Worm (Caenorhabditis elegans): ENCODE measurements around the gene Y77E11A.7.

Y77E11A.7 gene

ce11 chrIV:1385500-1385899, 34.1 kb downstream of the Y77E11A.7 start:
- TF ChIP-seq T22C8.4 (GFP tag; IDR thresholded peaks at IDR 0.05), result no peak
- TF ChIP-seq ztf-23 (GFP tag; IDR thresholded peaks at IDR 0.05), result 0 out of 2 replicates have a peak, but pooled peaks have one; percentile 26

- TF ChIP-seq klf-2 (GFP tag; conservative IDR thresholded peaks at IDR 0.05) (no peak), ztf-23 (GFP tag; IDR thresholded peaks at IDR 0.05) (no peak), ref-1 (GFP tag; conservative IDR thresholded peaks at IDR 0.05) (no peak), flt-1 (GFP tag; IDR thresholded peaks at IDR 0.05) (no peak), ztf-29 (GFP tag; IDR thresholded peaks at IDR 0.05) (no peak), cog-1 (tag; optimal IDR thresholded peaks at IDR 0.05) (no peak), T22C8.4 (GFP tag; IDR thresholded peaks at IDR 0.05) (no peak), med-1 (GFP tag; optimal IDR thresholded peaks at IDR 0.05; ENCODE audit: insufficient read depth) (no peak), tab-1 (GFP tag; IDR thresholded peaks at IDR 0.05) (no peak)
Measured at ce11 chrIV:1381596-1382274, 37.9 kb downstream of the Y77E11A.7 start.

ce11 chrIV:1380350-1380749, 39.3 kb downstream of the Y77E11A.7 start:
- no peak for TF ChIP-seq T22C8.4 (GFP tag; IDR thresholded peaks at IDR 0.05)

- TF ChIP-seq med-1 (GFP tag; optimal IDR thresholded peaks at IDR 0.05; ENCODE audit: insufficient read depth), result no peak
- no peak for TF ChIP-seq ztf-29 (GFP tag; IDR thresholded peaks at IDR 0.05)
- TF ChIP-seq cog-1 (tag; optimal IDR thresholded peaks at IDR 0.05), result no peak
- no peak for TF ChIP-seq ztf-23 (GFP tag; IDR thresholded peaks at IDR 0.05)
- TF ChIP-seq tab-1 (GFP tag; IDR thresholded peaks at IDR 0.05), result no peak
- no peak for TF ChIP-seq ref-1 (GFP tag; conservative IDR thresholded peaks at IDR 0.05)
- TF ChIP-seq klf-2 (GFP tag; conservative IDR thresholded peaks at IDR 0.05), result no peak
Measured at ce11 chrIV:1378954-1379353, 40.7 kb downstream of the Y77E11A.7 start.

ce11 chrIV:1377699-1378098, 42.0 kb downstream of the Y77E11A.7 start:
- TF ChIP-seq T22C8.4 (GFP tag; IDR thresholded peaks at IDR 0.05), result 0 out of 2 replicates have a peak, but pooled peaks have one; percentile 10
- TF ChIP-seq cog-1 (tag; optimal IDR thresholded peaks at IDR 0.05), result no peak
- TF ChIP-seq ref-1 (GFP tag; conservative IDR thresholded peaks at IDR 0.05), result no peak
- TF ChIP-seq ztf-23 (GFP tag; IDR thresholded peaks at IDR 0.05), result no peak
- TF ChIP-seq ztf-29 (GFP tag; IDR thresholded peaks at IDR 0.05), result no peak
- TF ChIP-seq flt-1 (GFP tag; IDR thresholded peaks at IDR 0.05), result peak; percentile 37; the same call in 1 of the 2 replicates
- TF ChIP-seq med-1 (GFP tag; optimal IDR thresholded peaks at IDR 0.05; ENCODE audit: insufficient read depth), result no peak
- no peak for TF ChIP-seq klf-2 (GFP tag; conservative IDR thresholded peaks at IDR 0.05)
- peak; percentile 48; the same call in 1 of the 2 replicates for TF ChIP-seq tab-1 (GFP tag; IDR thresholded peaks at IDR 0.05)

ce11 chrIV:1375289-1375688, 44.4 kb downstream of the Y77E11A.7 start:
- TF ChIP-seq T22C8.4 (GFP tag; IDR thresholded peaks at IDR 0.05) (no peak), med-1 (GFP tag; optimal IDR thresholded peaks at IDR 0.05; ENCODE audit: insufficient read depth) (no peak), ref-1 (GFP tag; conservative IDR thresholded peaks at IDR 0.05) (no peak), flt-1 (GFP tag; IDR thresholded peaks at IDR 0.05) (no peak), klf-2 (GFP tag; conservative IDR thresholded peaks at IDR 0.05) (no peak), ztf-23 (GFP tag; IDR thresholded peaks at IDR 0.05) (no peak), cog-1 (tag; optimal IDR thresholded peaks at IDR 0.05) (no peak), tab-1 (GFP tag; IDR thresholded peaks at IDR 0.05) (no peak), ztf-29 (GFP tag; IDR thresholded peaks at IDR 0.05) (no peak)

ce11 chrIV:1371300-1371699, 48.3 kb downstream of the Y77E11A.7 start:
- TF ChIP-seq med-1 (GFP tag; optimal IDR thresholded peaks at IDR 0.05; ENCODE audit: insufficient read depth) (no peak), cog-1 (tag; optimal IDR thresholded peaks at IDR 0.05) (no peak), ztf-23 (GFP tag; IDR thresholded peaks at IDR 0.05) (no peak)

- TF ChIP-seq ref-1 (GFP tag; conservative IDR thresholded peaks at IDR 0.05) (no peak), T22C8.4 (GFP tag; IDR thresholded peaks at IDR 0.05) (no peak), cog-1 (tag; optimal IDR thresholded peaks at IDR 0.05) (no peak), ztf-29 (GFP tag; IDR thresholded peaks at IDR 0.05) (no peak), ztf-23 (GFP tag; IDR thresholded peaks at IDR 0.05) (no peak), med-1 (GFP tag; optimal IDR thresholded peaks at IDR 0.05; ENCODE audit: insufficient read depth) (no peak), flt-1 (GFP tag; IDR thresholded peaks at IDR 0.05) (no peak), tab-1 (GFP tag; IDR thresholded peaks at IDR 0.05) (no peak), klf-2 (GFP tag; conservative IDR thresholded peaks at IDR 0.05) (no peak)
Measured at ce11 chrIV:1367041-1367440, 52.6 kb downstream of the Y77E11A.7 start.

- TF ChIP-seq med-1 (GFP tag; optimal IDR thresholded peaks at IDR 0.05; ENCODE audit: insufficient read depth) (no peak), flt-1 (GFP tag; IDR thresholded peaks at IDR 0.05) (no peak), tab-1 (GFP tag; IDR thresholded peaks at IDR 0.05) (no peak), cog-1 (tag; optimal IDR thresholded peaks at IDR 0.05) (no peak), T22C8.4 (GFP tag; IDR thresholded peaks at IDR 0.05) (no peak), klf-2 (GFP tag; conservative IDR thresholded peaks at IDR 0.05) (no peak), ztf-29 (GFP tag; IDR thresholded peaks at IDR 0.05) (no peak), ref-1 (GFP tag; conservative IDR thresholded peaks at IDR 0.05) (no peak), ztf-23 (GFP tag; IDR thresholded peaks at IDR 0.05) (no peak)
Measured at ce11 chrIV:1365771-1366170, 53.9 kb downstream of the Y77E11A.7 start.

ce11 chrIV:1361616-1362228, 57.9 kb downstream of the Y77E11A.7 start:
- TF ChIP-seq med-1 (GFP tag; optimal IDR thresholded peaks at IDR 0.05; ENCODE audit: insufficient read depth) (no peak), klf-2 (GFP tag; conservative IDR thresholded peaks at IDR 0.05) (no peak), flt-1 (GFP tag; IDR thresholded peaks at IDR 0.05) (no peak), ref-1 (GFP tag; conservative IDR thresholded peaks at IDR 0.05) (no peak), T22C8.4 (GFP tag; IDR thresholded peaks at IDR 0.05) (no peak), ztf-29 (GFP tag; IDR thresholded peaks at IDR 0.05) (no peak), ztf-23 (GFP tag; IDR thresholded peaks at IDR 0.05) (no peak), tab-1 (GFP tag; IDR thresholded peaks at IDR 0.05) (no peak), cog-1 (tag; optimal IDR thresholded peaks at IDR 0.05) (no peak)
